Fruit fly (Drosophila melanogaster): ENCODE measurements around the gene CCDC53.

Gene CCDC53

dm6 chr2L:8034734-8035133 lies 6.2 kb upstream of the CCDC53 start (continued):
- TF ChIP-seq Hr38 (GFP tag; optimal IDR thresholded peaks at IDR 0.05), result no peak
- peak; percentile 65 for TF ChIP-seq net (GFP tag; optimal IDR thresholded peaks at IDR 0.05)
- peak; percentile 44 for TF ChIP-seq CG34406 (GFP tag; optimal IDR thresholded peaks at IDR 0.05)
- TF ChIP-seq Hr39 (GFP tag; optimal IDR thresholded peaks at IDR 0.05), result peak; percentile 39
- no peak for TF ChIP-seq CG11902 (GFP tag; optimal IDR thresholded peaks at IDR 0.05)
- peak; percentile 83 for TF ChIP-seq CG6163 (GFP tag; IDR thresholded peaks at IDR 0.05)
- TF ChIP-seq CG32006 (GFP tag; optimal IDR thresholded peaks at IDR 0.05), result peak; percentile 85
- TF ChIP-seq CG8632 (GFP tag; optimal IDR thresholded peaks at IDR 0.05), result no peak
- peak; percentile 71 for TF ChIP-seq Lpt (GFP tag; optimal IDR thresholded peaks at IDR 0.05)
- peak; percentile 23 for TF ChIP-seq cyc (GFP tag; optimal IDR thresholded peaks at IDR 0.05)
- TF ChIP-seq salr (GFP tag; optimal IDR thresholded peaks at IDR 0.05), result peak in 1 of 2 experiments; percentile 19
- no peak for TF ChIP-seq svp (GFP tag)
- TF ChIP-seq dac (GFP tag; optimal IDR thresholded peaks at IDR 0.05), result peak; percentile 11
- TF ChIP-seq pdm3 (GFP tag; optimal IDR thresholded peaks at IDR 0.05), result peak; percentile 66
- no peak for TF ChIP-seq Eip93F (GFP tag; optimal IDR thresholded peaks at IDR 0.05)
- peak; percentile 84; the same call in 2 of the 3 replicates for TF ChIP-seq CG8119 (GFP tag; IDR thresholded peaks at IDR 0.05)
- TF ChIP-seq CG6808 (GFP tag; optimal IDR thresholded peaks at IDR 0.05), result peak; percentile 22
- peak; percentile 48 for TF ChIP-seq esn (GFP tag; optimal IDR thresholded peaks at IDR 0.05)
- peak; percentile 34 for TF ChIP-seq CG7368 (GFP tag; optimal IDR thresholded peaks at IDR 0.05)
- peak; percentile 86 for TF ChIP-seq Eip78C (GFP tag)
- peak; percentile 71 for TF ChIP-seq Sox14 (GFP tag; optimal IDR thresholded peaks at IDR 0.05)
- peak; percentile 32 for TF ChIP-seq topi (GFP tag; optimal IDR thresholded peaks at IDR 0.05)
- TF ChIP-seq Blimp-1 (GFP tag; optimal IDR thresholded peaks at IDR 0.05), result no peak
- TF ChIP-seq lz (GFP tag; optimal IDR thresholded peaks at IDR 0.05), result peak; percentile 31
- TF ChIP-seq CG9139 (GFP tag; optimal IDR thresholded peaks at IDR 0.05), result no peak
- peak; percentile 3 for TF ChIP-seq Ets21C (GFP tag; optimal IDR thresholded peaks at IDR 0.05)
- no peak for TF ChIP-seq CG4318 (GFP tag; optimal IDR thresholded peaks at IDR 0.05)
- peak; percentile 2 for TF ChIP-seq Sox15 (GFP tag; optimal IDR thresholded peaks at IDR 0.05)
- peak in 1 of 2 experiments; percentile 52 for TF ChIP-seq ss (GFP tag; optimal IDR thresholded peaks at IDR 0.05)
- TF ChIP-seq CG31627 (GFP tag; optimal IDR thresholded peaks at IDR 0.05), result peak; percentile 39
- TF ChIP-seq vri (GFP tag; optimal IDR thresholded peaks at IDR 0.05), result peak; percentile 22
- TF ChIP-seq fkh (GFP tag; optimal IDR thresholded peaks at IDR 0.05), result no peak

dm6 chr2L:8039688-8040087 lies 1.2 kb upstream of the CCDC53 start, which contains the start of gene CG7367:
CG7367 (minus strand) TSS chr2L:8039788.
- no peak for TF ChIP-seq CG6792 (GFP tag; optimal IDR thresholded peaks at IDR 0.05)
- no peak for TF ChIP-seq esn (GFP tag; optimal IDR thresholded peaks at IDR 0.05)
- no peak for TF ChIP-seq acj6 (GFP tag; optimal IDR thresholded peaks at IDR 0.05)
- TF ChIP-seq Smox (GFP tag; optimal IDR thresholded peaks at IDR 0.05), result no peak
- no peak for TF ChIP-seq CG11294 (GFP tag; IDR thresholded peaks at IDR 0.05)
- TF ChIP-seq vri (GFP tag; optimal IDR thresholded peaks at IDR 0.05), result no peak
- TF ChIP-seq Blimp-1 (GFP tag; optimal IDR thresholded peaks at IDR 0.05), result no peak
- no peak for TF ChIP-seq eg (GFP tag; IDR thresholded peaks at IDR 0.05)
- no peak for TF ChIP-seq CG16779 (tag; optimal IDR thresholded peaks at IDR 0.05)
- TF ChIP-seq CG31627 (GFP tag; optimal IDR thresholded peaks at IDR 0.05), result no peak
- TF ChIP-seq CG10631 (GFP tag; optimal IDR thresholded peaks at IDR 0.05), result no peak

dm6 chr2L:8042645-8043281 lies 1.9 kb downstream of the CCDC53 start, which contains the start of gene RpL36A:
RpL36A (minus strand) TSS chr2L:8042909.
- TF ChIP-seq achi (GFP tag; optimal IDR thresholded peaks at IDR 0.05) (peak; percentile 100), CG7368 (GFP tag; optimal IDR thresholded peaks at IDR 0.05) (no peak), esn (GFP tag; optimal IDR thresholded peaks at IDR 0.05) (peak; percentile 65), Hr39 (GFP tag; optimal IDR thresholded peaks at IDR 0.05) (no peak), CG6854 (GFP tag; optimal IDR thresholded peaks at IDR 0.05) (peak; percentile 65), eg (GFP tag; IDR thresholded peaks at IDR 0.05) (peak; percentile 60; the same call in 2 of the 3 replicates), Sox102F (GFP tag; optimal IDR thresholded peaks at IDR 0.05) (no peak), lz (GFP tag; optimal IDR thresholded peaks at IDR 0.05) (peak; percentile 55), CG6163 (GFP tag; IDR thresholded peaks at IDR 0.05) (peak; percentile 32; the same call in 2 of the 3 replicates), Eip78C (GFP tag) (no peak), ss (GFP tag; optimal IDR thresholded peaks at IDR 0.05) (no peak), fkh (GFP tag; optimal IDR thresholded peaks at IDR 0.05) (no peak), cyc (GFP tag; optimal IDR thresholded peaks at IDR 0.05) (peak; percentile 32), salr (GFP tag; optimal IDR thresholded peaks at IDR 0.05) (peak in 1 of 2 experiments; percentile 6), CG31627 (GFP tag; optimal IDR thresholded peaks at IDR 0.05) (peak; percentile 59), CG1621 (tag; optimal IDR thresholded peaks at IDR 0.05) (peak; percentile 39)
